Fruit fly (Drosophila melanogaster) whole organism, wandering third instar larva: ENCODE results near the gene CAH7.

Source experiments
- Abd-B ChIP-seq: fragments of >200 bp; optimal IDR thresholded peaks from 2 replicates; lab custom pipeline; 2017; ENCODE audit warnings: missing biosample characterization, missing genetic modification characterization
- CG32264 ChIP-seq: fragments of 200-800 bp; sonication (Bioruptor generic); optimal IDR thresholded peaks from 2 replicates; lab custom pipeline; 2016; ENCODE audit warnings: missing biosample characterization, missing genetic modification characterization
- CG9705 ChIP-seq: fragments of 200-800 bp; sonication (Bioruptor generic); optimal IDR thresholded peaks from 2 replicates; lab custom pipeline; 2018; ENCODE audit warnings: missing biosample characterization, mild to moderate bottlenecking, missing genetic modification characterization
- CrebA ChIP-seq: fragments of 200-800 bp; sonication (Bioruptor generic); optimal IDR thresholded peaks from 2 replicates; lab custom pipeline; 2016; ENCODE audit warnings: missing biosample characterization, mild to moderate bottlenecking, missing genetic modification characterization, borderline replicate concordance
- Dfd ChIP-seq: fragments of >200 bp; optimal IDR thresholded peaks from 2 replicates; lab custom pipeline; 2017; ENCODE audit warnings: missing biosample characterization, missing genetic modification characterization
- Dif ChIP-seq: fragments of 200-275, 200-300 bp; sonication (Bioruptor generic); optimal IDR thresholded peaks from 2 replicates; lab custom pipeline; 2018; ENCODE audit warnings: missing biosample characterization, missing genetic modification characterization; ENCODE audit not compliant: partially characterized antibody
- GATAd ChIP-seq: sonication (Bioruptor generic); optimal IDR thresholded peaks from 2 replicates; lab custom pipeline; 2016; ENCODE audit warnings: missing biosample characterization, missing genetic modification characterization
- HLH106 ChIP-seq: fragments of 200-800 bp; optimal IDR thresholded peaks from 3 replicates; lab custom pipeline; 2019; ENCODE audit warnings: missing biosample characterization, mild to moderate bottlenecking, missing genetic modification characterization, moderate library complexity
- Hnf4 ChIP-seq: fragments of 200-800 bp; sonication (Bioruptor generic); optimal IDR thresholded peaks from 2 replicates; lab custom pipeline; 2016; ENCODE audit warnings: missing biosample characterization, mild to moderate bottlenecking, missing genetic modification characterization
- Hr78 ChIP-seq: fragments of >200 bp; optimal IDR thresholded peaks from 2 replicates; lab custom pipeline; 2017; ENCODE audit warnings: missing biosample characterization, missing genetic modification characterization
- Hr83 ChIP-seq: fragments of 200-300 bp; sonication (Bioruptor generic); optimal IDR thresholded peaks from 2 replicates; lab custom pipeline; 2016; ENCODE audit warnings: missing biosample characterization, mild to moderate bottlenecking, missing genetic modification characterization, moderate library complexity; ENCODE audit not compliant: poor library complexity, severe bottlenecking
- Jra ChIP-seq: sonication (Bioruptor generic); optimal IDR thresholded peaks from 2 replicates; lab custom pipeline; 2016; ENCODE audit warnings: missing biosample characterization, missing genetic modification characterization
- Mio ChIP-seq: sonication (Bioruptor generic); optimal IDR thresholded peaks from 2 replicates; lab custom pipeline; 2016; ENCODE audit warnings: missing biosample characterization, missing genetic modification characterization
- Myc ChIP-seq: fragments of >200 bp; optimal IDR thresholded peaks from 2 replicates; lab custom pipeline; 2017
- N ChIP-seq: fragments of >200 bp; optimal IDR thresholded peaks from 2 replicates; lab custom pipeline; 2018; ENCODE audit warnings: missing biosample characterization, missing external identifiers, missing genetic modification characterization
- OdsH ChIP-seq: fragments of 200-800 bp; sonication (Bioruptor generic); optimal IDR thresholded peaks from 2 replicates; lab custom pipeline; 2016; ENCODE audit warnings: missing biosample characterization, mild to moderate bottlenecking, missing genetic modification characterization
- Rel ChIP-seq, 2 experiments: fragments of 200-800 bp; sonication (Bioruptor generic) in 1 of 2; optimal IDR thresholded peaks; 2 replicates in 1 of 2; 3 replicates in 1 of 2; lab custom pipeline; 2016 to 2019; ENCODE audit warnings: mild to moderate bottlenecking in 2 of 2, missing biosample characterization in 2 of 2, missing genetic modification characterization in 2 of 2, moderate library complexity in 1 of 2
- Sp1 ChIP-seq: fragments of 200-800 bp; sonication (Bioruptor generic); optimal IDR thresholded peaks from 3 replicates; lab custom pipeline; 2019; ENCODE audit warnings: missing biosample characterization, mild to moderate bottlenecking, missing genetic modification characterization, moderate library complexity
- Vsx2 ChIP-seq: fragments of 200-300, 225-300 bp; sonication (Bioruptor generic); optimal IDR thresholded peaks from 2 replicates; lab custom pipeline; 2018; ENCODE audit warnings: missing biosample characterization, missing genetic modification characterization; ENCODE audit not compliant: partially characterized antibody
- br ChIP-seq: fragments of 200-800 bp; sonication (Bioruptor generic); optimal IDR thresholded peaks from 2 replicates; lab custom pipeline; 2016; ENCODE audit warnings: missing biosample characterization, missing genetic modification characterization
- brk ChIP-seq: fragments of 200-800 bp; sonication (Bioruptor generic); optimal IDR thresholded peaks from 2 replicates; lab custom pipeline; 2016; ENCODE audit warnings: missing biosample characterization, mild to moderate bottlenecking, missing genetic modification characterization
- dl ChIP-seq, 2 experiments: fragments of 175-275, 200-275 bp in 1 of 2; fragments of 200-275 bp in 1 of 2; sonication (Bioruptor generic); optimal IDR thresholded peaks; lab custom pipeline; 2018; ENCODE audit warnings: mild to moderate bottlenecking in 2 of 2, missing biosample characterization in 2 of 2, missing genetic modification characterization in 2 of 2, moderate library complexity in 2 of 2; ENCODE audit not compliant: partially characterized antibody in 2 of 2, insufficient read depth in 1 of 2
- dmrt93B ChIP-seq: fragments of 200-800 bp; sonication (Bioruptor generic); optimal IDR thresholded peaks from 2 replicates; lab custom pipeline; 2018; ENCODE audit warnings: missing biosample characterization, mild to moderate bottlenecking, missing genetic modification characterization
- dsf ChIP-seq: sonication (Bioruptor generic); optimal IDR thresholded peaks from 2 replicates; lab custom pipeline; 2016; ENCODE audit warnings: missing biosample characterization, missing genetic modification characterization, borderline replicate concordance
- ey ChIP-seq: fragments of 200-800 bp; sonication (Bioruptor generic); optimal IDR thresholded peaks from 2 replicates; lab custom pipeline; 2016; ENCODE audit warnings: missing biosample characterization, missing genetic modification characterization
- foxo ChIP-seq, 2 experiments: fragments of 200-800 bp; sonication (Bioruptor generic); optimal IDR thresholded peaks; 2 replicates in 1 of 2; 3 replicates in 1 of 2; lab custom pipeline; 2016 to 2017; ENCODE audit warnings: missing biosample characterization in 2 of 2, missing genetic modification characterization in 2 of 2
- fru ChIP-seq: fragments of 200-800 bp; sonication (Bioruptor generic); optimal IDR thresholded peaks from 3 replicates; lab custom pipeline; 2016; ENCODE audit warnings: missing biosample characterization, mild to moderate bottlenecking, missing genetic modification characterization
- h ChIP-seq: fragments of 200-800 bp; sonication (Bioruptor generic); optimal IDR thresholded peaks from 3 replicates; lab custom pipeline; 2016; ENCODE audit warnings: missing biosample characterization, mild to moderate bottlenecking, missing genetic modification characterization
- jim ChIP-seq: fragments of 175-275, 200-325 bp; sonication (Bioruptor generic); optimal IDR thresholded peaks from 2 replicates; lab custom pipeline; 2016; ENCODE audit warnings: missing biosample characterization, mild to moderate bottlenecking, missing genetic modification characterization
- lola ChIP-seq: fragments of >200 bp; optimal IDR thresholded peaks from 2 replicates; lab custom pipeline; 2017; ENCODE audit warnings: missing biosample characterization, missing genetic modification characterization
- pan ChIP-seq: fragments of >200 bp; optimal IDR thresholded peaks from 2 replicates; lab custom pipeline; 2017
- psq ChIP-seq: fragments of 200-800 bp; sonication (Bioruptor generic); optimal IDR thresholded peaks from 3 replicates; lab custom pipeline; 2017; ENCODE audit warnings: missing biosample characterization, mild to moderate bottlenecking, missing genetic modification characterization, moderate library complexity
- rgr ChIP-seq: fragments of 200-800 bp; sonication (Bioruptor generic); optimal IDR thresholded peaks from 3 replicates; lab custom pipeline; 2016; ENCODE audit warnings: missing biosample characterization, mild to moderate bottlenecking, missing genetic modification characterization
- sage ChIP-seq: fragments of 200-800 bp; sonication (Bioruptor generic); optimal IDR thresholded peaks from 2 replicates; lab custom pipeline; 2016; ENCODE audit warnings: missing biosample characterization, mild to moderate bottlenecking, missing genetic modification characterization
- sv ChIP-seq: fragments of 200-800 bp; sonication (Bioruptor generic); optimal IDR thresholded peaks from 3 replicates; lab custom pipeline; 2016; ENCODE audit warnings: missing biosample characterization, missing genetic modification characterization
- tai ChIP-seq: sonication (Bioruptor generic); optimal IDR thresholded peaks from 2 replicates; lab custom pipeline; 2016; ENCODE audit warnings: missing biosample characterization, missing genetic modification characterization
- usp ChIP-seq: fragments of >200 bp; optimal IDR thresholded peaks from 2 replicates; lab custom pipeline; 2017; ENCODE audit warnings: missing biosample characterization, missing genetic modification characterization
- woc ChIP-seq: sonication (Bioruptor generic); optimal IDR thresholded peaks from 2 replicates; lab custom pipeline; 2016; ENCODE audit warnings: missing biosample characterization, mild to moderate bottlenecking, missing genetic modification characterization

The CAH7 gene

dm6 chr3R:10137801-10138200, 25.8 kb downstream of the CAH7 start:
- TF ChIP-seq Dif (GFP tag; lab: Kevin White, UChicago) (no peak), woc (GFP tag; lab: Kevin White, UChicago) (no peak), br (GFP tag; lab: Kevin White, UChicago) (no peak), jim (no peak), psq (GFP tag; lab: Kevin White, UChicago) (no peak), brk (no peak), Myc (lab: Kevin White, UChicago) (no peak), CG9705 (GFP tag; lab: Kevin White, UChicago) (no peak), fru (GFP tag; lab: Kevin White, UChicago) (no peak), rgr (GFP tag; lab: Kevin White, UChicago) (no peak), Jra (GFP tag; lab: Kevin White, UChicago) (no peak), OdsH (GFP tag; lab: Kevin White, UChicago) (no peak), tai (GFP tag; lab: Kevin White, UChicago) (no peak), h (no peak), CrebA (GFP tag; lab: Kevin White, UChicago) (no peak)

dm6 chr3R:10138900-10139299, 26.9 kb downstream of the CAH7 start:
- TF ChIP-seq Dif (GFP tag; lab: Kevin White, UChicago) (no peak), N (no peak), foxo (GFP tag; optimal IDR thresholded peaks at IDR 0.05; lab: Kevin White, UChicago) (no peak), OdsH (GFP tag; lab: Kevin White, UChicago) (no peak), Hnf4 (no peak), sage (GFP tag; lab: Kevin White, UChicago) (no peak), dsf (no peak), ey (GFP tag; lab: Kevin White, UChicago) (no peak), HLH106 (tag; lab: Kevin White, UChicago) (no peak), brk (no peak), Jra (GFP tag; lab: Kevin White, UChicago) (no peak), Myc (lab: Kevin White, UChicago) (no peak)

dm6 chr3R:10139649-10140598, 27.9 kb downstream of the CAH7 start, which contains the start of gene tws:
Gene tws (minus strand): TSS chr3R:10139772.
- TF ChIP-seq CrebA (GFP tag; lab: Kevin White, UChicago) (no peak), rgr (GFP tag; lab: Kevin White, UChicago) (peak; percentile 2), woc (GFP tag; lab: Kevin White, UChicago) (peak; percentile 9), psq (GFP tag; lab: Kevin White, UChicago) (peak; percentile 21), OdsH (GFP tag; lab: Kevin White, UChicago) (peak; percentile 33), GATAd (GFP tag; lab: Kevin White, UChicago) (no peak), brk (no peak), dl (GFP tag; optimal IDR thresholded peaks at IDR 0.05; lab: Kevin White, UChicago; ENCODE audit: insufficient read depth in 1 of 2, partially characterized antibody in 2 of 2) (peak in 1 of 2 experiments; percentile 27), Vsx2 (GFP tag; lab: Kevin White, UChicago) (no peak), fru (GFP tag; lab: Kevin White, UChicago) (peak; percentile 40), dmrt93B (GFP tag; lab: Kevin White, UChicago) (peak; percentile 21), Hr83 (no peak), usp (no peak), Dfd (GFP tag; lab: Kevin White, UChicago) (no peak), Jra (GFP tag; lab: Kevin White, UChicago) (no peak), CG9705 (GFP tag; lab: Kevin White, UChicago) (no peak), HLH106 (tag; lab: Kevin White, UChicago) (peak; percentile 38), tai (GFP tag; lab: Kevin White, UChicago) (no peak), CG32264 (no peak), Hnf4 (no peak), sv (GFP tag; lab: Kevin White, UChicago) (peak; percentile 18), Abd-B (GFP tag; lab: Kevin White, UChicago) (no peak), ey (GFP tag; lab: Kevin White, UChicago) (peak; percentile 4), Rel (GFP tag; optimal IDR thresholded peaks at IDR 0.05; lab: Kevin White, UChicago) (no peak), Rel (tag; optimal IDR thresholded peaks at IDR 0.05; lab: Kevin White, UChicago) (no peak), Sp1 (GFP tag; lab: Kevin White, UChicago) (peak; percentile 58), dsf (no peak), Dif (GFP tag; lab: Kevin White, UChicago) (peak; percentile 55), N (no peak), Mio (GFP tag; lab: Kevin White, UChicago) (no peak), Myc (lab: Kevin White, UChicago) (peak; percentile 99), jim (no peak), sage (GFP tag; lab: Kevin White, UChicago) (no peak), h (no peak), pan (lab: Kevin White, UChicago) (no peak), br (GFP tag; lab: Kevin White, UChicago) (peak; percentile 36), lola (GFP tag; lab: Kevin White, UChicago) (no peak), foxo (GFP tag; optimal IDR thresholded peaks at IDR 0.05; lab: Kevin White, UChicago) (peak in 1 of 2 experiments; percentile 36), Hr78 (no peak)
